Worm (Caenorhabditis elegans): ENCODE results near the gene nspc-20.

The nspc-20 gene

ce11 chrX:14545543-14545942 is 15.5 kb upstream of the nspc-20 start, which contains the start of gene enri-2:
Gene enri-2 (plus strand): TSS chrX:14545843.
- TF ChIP-seq fkh-6 (tag; optimal IDR thresholded peaks at IDR 0.05) (no peak), hlh-8 (tag; optimal IDR thresholded peaks at IDR 0.05) (no peak), ref-2 (tag; optimal IDR thresholded peaks at IDR 0.05) (no peak), syd-9 (tag; optimal IDR thresholded peaks at IDR 0.05) (no peak), tbx-2 (tag; optimal IDR thresholded peaks at IDR 0.05) (no peak), fax-1 (tag; optimal IDR thresholded peaks at IDR 0.05) (no peak), unc-86 (tag; optimal IDR thresholded peaks at IDR 0.05) (no peak), lim-6 (tag; optimal IDR thresholded peaks at IDR 0.05) (no peak), ceh-19 (GFP tag; optimal IDR thresholded peaks at IDR 0.05) (no peak), ttx-3 (tag; optimal IDR thresholded peaks at IDR 0.05) (no peak), Y22D7AL.16 (tag; optimal IDR thresholded peaks at IDR 0.05) (no peak), pha-4 (tag; optimal IDR thresholded peaks at IDR 0.05) (no peak), ceh-34 (tag; optimal IDR thresholded peaks at IDR 0.05) (no peak), ahr-1 (tag; optimal IDR thresholded peaks at IDR 0.05) (no peak), ztf-16 (tag; optimal IDR thresholded peaks at IDR 0.05) (no peak), lin-11 (tag; optimal IDR thresholded peaks at IDR 0.05) (no peak), rnt-1 (tag; optimal IDR thresholded peaks at IDR 0.05) (no peak), sox-4 (tag; optimal IDR thresholded peaks at IDR 0.05) (no peak)

ce11 chrX:14543224-14543623 is 13.2 kb upstream of the nspc-20 start, which contains the start of gene T24C2.3:
Gene T24C2.3 (plus strand): TSS chrX:14543524.
- TF ChIP-seq sox-2 (GFP tag; IDR thresholded peaks at IDR 0.05) (no peak), ceh-18 (tag; optimal IDR thresholded peaks at IDR 0.05) (no peak), F13H6.1 (tag; optimal IDR thresholded peaks at IDR 0.05) (no peak)

- TF ChIP-seq K02D7.2 (tag; optimal IDR thresholded peaks at IDR 0.05): no peak
- TF ChIP-seq ceh-24 (tag; optimal IDR thresholded peaks at IDR 0.05): no peak
- no peak for TF ChIP-seq ref-2 (tag; optimal IDR thresholded peaks at IDR 0.05)
- TF ChIP-seq ceh-48 (tag; optimal IDR thresholded peaks at IDR 0.05): no peak
- TF ChIP-seq nhr-11 (tag; optimal IDR thresholded peaks at IDR 0.05): no peak
- no peak for TF ChIP-seq pros-1 (tag; optimal IDR thresholded peaks at IDR 0.05)
- TF ChIP-seq hlh-15 (tag; optimal IDR thresholded peaks at IDR 0.05): no peak
- no peak for TF ChIP-seq che-1 (tag; optimal IDR thresholded peaks at IDR 0.05)
- TF ChIP-seq pat-9 (tag; optimal IDR thresholded peaks at IDR 0.05): no peak
- no peak for TF ChIP-seq sdc-2 (tag; optimal IDR thresholded peaks at IDR 0.05)
- no peak for TF ChIP-seq C08G9.2 (tag; optimal IDR thresholded peaks at IDR 0.05)
- TF ChIP-seq C38D4.7 (GFP tag; optimal IDR thresholded peaks at IDR 0.05): no peak
- no peak for TF ChIP-seq ceh-19 (GFP tag; optimal IDR thresholded peaks at IDR 0.05)
- no peak for TF ChIP-seq hlh-6 (tag; optimal IDR thresholded peaks at IDR 0.05)
- no peak for TF ChIP-seq tbx-2 (tag; optimal IDR thresholded peaks at IDR 0.05)
- no peak for TF ChIP-seq gmeb-2 (tag; optimal IDR thresholded peaks at IDR 0.05)
- TF ChIP-seq nhr-232 (tag; optimal IDR thresholded peaks at IDR 0.05): no peak
- TF ChIP-seq ahr-1 (tag; optimal IDR thresholded peaks at IDR 0.05): no peak
- no peak for TF ChIP-seq ceh-30 (tag; optimal IDR thresholded peaks at IDR 0.05)
Observed at ce11 chrX:14541992-14542391, 12.0 kb upstream of the nspc-20 start, which contains the start of gene fbxa-81. Gene fbxa-81 (minus strand): TSS chrX:14542092.

- TF ChIP-seq hlh-30 (tag; optimal IDR thresholded peaks at IDR 0.05; ENCODE audit: insufficient read depth) (no peak), ceh-9 (tag; optimal IDR thresholded peaks at IDR 0.05) (no peak), pag-3 (tag; optimal IDR thresholded peaks at IDR 0.05; ENCODE audit: borderline replicate concordance) (no peak), dmd-4 (tag; optimal IDR thresholded peaks at IDR 0.05; ENCODE audit: borderline replicate concordance) (no peak), zip-5 (tag; optimal IDR thresholded peaks at IDR 0.05) (no peak), eyg-1 (tag; optimal IDR thresholded peaks at IDR 0.05) (no peak), tbx-7 (tag; optimal IDR thresholded peaks at IDR 0.05) (no peak), gmeb-2 (tag; optimal IDR thresholded peaks at IDR 0.05) (no peak), ceh-6 (GFP tag; optimal IDR thresholded peaks at IDR 0.05) (no peak), sdc-2 (tag; optimal IDR thresholded peaks at IDR 0.05) (no peak), pat-9 (tag; optimal IDR thresholded peaks at IDR 0.05) (no peak), rnt-1 (tag; optimal IDR thresholded peaks at IDR 0.05) (no peak), che-1 (tag; optimal IDR thresholded peaks at IDR 0.05) (no peak), nfya-1 (tag; optimal IDR thresholded peaks at IDR 0.05) (no peak)
Observed at ce11 chrX:14539468-14539867, 9.5 kb upstream of the nspc-20 start.
